Worm (Caenorhabditis elegans) whole organism, midembryonic: ENCODE measurements around the gene Y17G9B.4.

Experiments used
- T22C8.4 ChIP-seq: fragments of 200-800 bp; sonication (Bioruptor generic); IDR thresholded peaks from 2 replicates; pipeline ENCODE4 v1.3.6; 2022; ENCODE audit warnings: missing genetic modification characterization, missing compliant biosample characterization
- ztf-23 ChIP-seq: fragments of 200-800 bp; sonication (Bioruptor generic); IDR thresholded peaks from 2 replicates; pipeline ENCODE4 v1.3.6; 2022; ENCODE audit warnings: missing genetic modification reagents, missing genetic modification characterization, missing compliant biosample characterization

ce11 chrIV:4760378-4761084, 8.6 kb downstream of the Y17G9B.4 start, which contains the start of the genes memi-1 and cyp-31A3:
- no peak for TF ChIP-seq T22C8.4 (GFP tag; lab: Robert Waterston, UW)
- TF ChIP-seq ztf-23 (GFP tag; lab: Robert Waterston, UW): no peak
